Worm (Caenorhabditis elegans): ENCODE measurements around the gene npl-4.1.
A peak's percentile ranks its signal among the peaks of the same experiment; 100 is the strongest.

npl-4.1 gene

DNA sequence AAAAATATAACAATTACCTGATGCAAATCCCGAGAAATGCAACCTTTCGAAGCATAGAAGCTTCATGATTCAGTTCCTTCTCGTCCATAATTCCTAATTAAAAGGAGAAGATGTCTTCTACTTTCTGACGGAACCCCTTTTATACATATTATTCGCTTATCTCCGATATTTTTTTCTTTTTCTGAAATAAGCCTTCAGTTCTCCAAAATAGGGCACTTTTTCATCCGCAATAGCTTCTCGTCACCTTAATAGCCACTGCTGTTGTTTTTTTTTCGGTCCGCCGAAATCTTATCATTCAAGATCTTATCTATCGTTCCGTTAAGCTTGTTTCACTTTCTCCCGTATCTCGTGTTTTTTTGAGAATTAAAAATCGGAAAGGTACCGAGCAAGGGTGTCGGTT, 21.2 kb downstream of the npl-4.1 start, which contains the start of gene bli-2:
Gene bli-2, minus strand, starts transcription at position 101 of the 400 bp plus-strand sequence.
- TF ChIP-seq pha-4 (tag; optimal IDR thresholded peaks at IDR 0.05) (no peak), bed-3 (GFP tag; optimal IDR thresholded peaks at IDR 0.05) (no peak), elt-3 (tag; optimal IDR thresholded peaks at IDR 0.05) (no peak), unc-62 (GFP tag; optimal IDR thresholded peaks at IDR 0.05) (no peak), mab-5 (tag; optimal IDR thresholded peaks at IDR 0.05) (no peak), unc-120 (tag; optimal IDR thresholded peaks at IDR 0.05; ENCODE audit: poor library complexity, severe bottlenecking) (no peak), zip-8 (tag; optimal IDR thresholded peaks at IDR 0.05) (no peak), flh-1 (GFP tag; optimal IDR thresholded peaks at IDR 0.05) (no peak)

DNA sequence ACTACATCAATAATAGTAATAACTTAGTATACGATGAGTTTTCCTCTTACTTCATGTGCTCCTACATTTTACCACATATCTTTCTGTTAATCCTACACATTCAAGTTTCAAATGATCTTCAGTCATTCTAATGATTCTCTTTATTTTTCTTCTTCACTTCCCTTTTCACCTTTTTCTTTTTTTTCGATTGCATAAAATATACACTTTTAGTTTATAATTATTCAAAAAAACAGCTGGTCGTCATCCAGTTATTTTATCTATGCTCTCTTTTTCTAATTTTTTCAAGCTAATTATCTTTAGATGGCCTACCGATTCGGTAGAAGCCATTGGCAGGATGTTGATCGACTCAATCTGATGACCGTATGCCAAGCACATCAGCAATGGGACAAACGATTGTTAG, 23.1 kb downstream of the npl-4.1 start, which contains the start of gene F59E12.1:
Gene F59E12.1, plus strand, starts transcription at position 301 of the 400 bp plus-strand sequence.
- no peak for TF ChIP-seq zip-8 (tag; optimal IDR thresholded peaks at IDR 0.05)

DNA sequence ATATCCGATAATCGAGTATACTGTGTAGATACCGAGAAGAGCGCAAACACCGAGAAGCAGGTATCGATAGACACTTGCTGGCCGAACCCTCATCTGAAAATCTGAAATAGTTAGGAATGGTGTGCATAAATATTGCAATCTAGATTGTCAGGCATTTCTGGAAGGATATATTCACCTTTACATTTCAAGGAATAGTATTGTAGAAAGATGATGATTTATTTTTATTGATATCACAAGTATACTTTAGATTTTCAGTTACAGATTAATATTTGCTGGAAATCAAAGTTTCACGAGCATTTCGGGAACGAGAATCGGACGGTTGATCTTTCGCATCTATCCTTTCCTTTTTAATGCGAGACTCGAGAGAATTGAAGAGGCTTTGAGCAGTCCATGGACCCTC, 28.5 kb downstream of the npl-4.1 start, which contains the start of gene fut-3:
Gene fut-3, minus strand, starts transcription at position 101 of the 400 bp plus-strand sequence.
- TF ChIP-seq ham-2 (GFP tag; optimal IDR thresholded peaks at IDR 0.05) (no peak), M03D4.4 (tag; optimal IDR thresholded peaks at IDR 0.05) (no peak), mep-1 (tag; optimal IDR thresholded peaks at IDR 0.05) (no peak), ceh-39 (tag; optimal IDR thresholded peaks at IDR 0.05) (no peak), ztf-11 (tag; optimal IDR thresholded peaks at IDR 0.05) (no peak), sptf-1 (tag; optimal IDR thresholded peaks at IDR 0.05) (no peak)

DNA sequence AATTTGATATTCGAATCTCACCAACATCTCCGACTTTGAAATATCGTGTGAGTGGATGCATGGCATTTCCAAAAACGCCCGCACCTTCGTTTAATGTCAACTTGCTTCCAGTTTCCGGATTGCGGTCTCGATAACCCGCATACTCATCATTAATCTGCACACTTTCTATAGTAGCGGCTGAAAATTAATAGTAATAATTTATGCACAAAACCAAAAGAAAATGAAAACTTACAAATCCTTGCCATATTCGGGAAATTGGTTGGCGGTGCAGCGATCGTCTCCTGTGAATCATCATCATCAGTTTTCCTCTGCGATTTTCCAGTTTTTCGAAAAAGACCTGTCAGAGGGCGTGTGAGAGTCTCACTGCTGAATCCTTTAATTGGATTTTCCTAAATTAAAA, 29.0 kb downstream of the npl-4.1 start:
- TF ChIP-seq snpc-4 (tag; optimal IDR thresholded peaks at IDR 0.05) (no peak), elt-3 (tag; optimal IDR thresholded peaks at IDR 0.05) (no peak), unc-120 (tag; optimal IDR thresholded peaks at IDR 0.05; ENCODE audit: poor library complexity, severe bottlenecking) (no peak), sem-2 (GFP tag; optimal IDR thresholded peaks at IDR 0.05) (no peak), nhr-76 (tag; optimal IDR thresholded peaks at IDR 0.05) (no peak), nhr-2 (tag; optimal IDR thresholded peaks at IDR 0.05) (no peak), nhr-237 (tag; optimal IDR thresholded peaks at IDR 0.05) (no peak), blmp-1 (tag; optimal IDR thresholded peaks at IDR 0.05) (no peak), zip-8 (tag; optimal IDR thresholded peaks at IDR 0.05) (no peak), lsy-2 (tag; optimal IDR thresholded peaks at IDR 0.05) (no peak), nhr-12 (tag; optimal IDR thresholded peaks at IDR 0.05) (no peak), ham-2 (GFP tag; optimal IDR thresholded peaks at IDR 0.05) (no peak), lin-13 (tag; optimal IDR thresholded peaks at IDR 0.05) (no peak), hlh-1 (tag; optimal IDR thresholded peaks at IDR 0.05) (no peak), drap-1 (GFP tag; optimal IDR thresholded peaks at IDR 0.05) (no peak), ceh-43 (GFP tag; optimal IDR thresholded peaks at IDR 0.05) (no peak), ceh-83 (GFP tag; optimal IDR thresholded peaks at IDR 0.05) (no peak), ceh-39 (tag; optimal IDR thresholded peaks at IDR 0.05) (no peak), pha-4 (tag; optimal IDR thresholded peaks at IDR 0.05) (no peak)

DNA sequence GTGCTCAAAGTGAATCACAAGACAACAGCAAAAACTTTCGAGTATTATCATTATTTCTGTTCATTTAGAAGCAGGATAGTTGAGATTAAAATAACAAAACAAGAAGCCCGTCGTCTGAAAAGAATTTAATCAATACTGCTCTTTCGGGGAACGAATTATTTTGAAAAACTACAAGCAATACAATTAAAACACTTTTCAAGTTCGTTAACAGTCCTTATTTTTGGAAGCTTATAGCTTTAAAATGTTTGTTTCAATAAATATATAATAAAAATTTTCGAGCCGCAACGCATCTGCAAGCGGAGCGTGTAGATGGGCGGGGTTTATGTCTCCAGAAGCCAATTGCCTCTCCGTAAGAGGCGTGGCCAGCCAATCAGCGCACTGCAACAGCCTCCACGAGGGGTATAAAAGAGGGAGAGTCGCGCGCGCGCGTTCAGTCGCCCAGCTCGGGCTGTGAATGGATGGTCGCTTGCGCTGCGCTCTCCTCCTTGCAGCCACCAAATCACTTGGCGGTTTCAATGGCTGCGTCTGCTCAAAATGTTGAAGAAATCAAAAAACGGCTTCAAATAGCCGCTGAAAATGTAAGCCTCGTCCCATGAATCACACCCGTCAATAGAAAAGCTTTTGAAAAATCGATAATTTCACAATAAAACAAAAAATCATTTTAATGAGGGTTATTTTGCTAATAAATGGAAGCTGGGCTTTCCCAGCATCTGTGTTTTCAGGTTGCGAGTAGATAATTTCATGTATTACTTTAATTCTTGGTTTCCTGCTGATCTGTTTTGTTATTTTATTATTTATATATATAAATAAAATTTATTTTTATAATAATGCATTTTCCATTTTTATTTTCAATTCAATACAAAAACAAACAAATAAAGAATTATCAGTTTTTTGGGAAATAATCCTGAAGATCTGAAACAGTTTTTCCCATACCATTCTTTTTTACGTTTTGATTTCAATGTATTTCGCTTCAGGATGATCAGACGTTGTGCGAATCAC, 29.9 kb downstream of the npl-4.1 start, which contains the start of the genes ift-43 and mdt-26:
Gene ift-43, minus strand, starts transcription at position 51 of the 999 bp plus-strand sequence.
Gene mdt-26, plus strand, starts transcription at position 446 of the 999 bp plus-strand sequence.
- TF ChIP-seq ceh-43 (GFP tag; optimal IDR thresholded peaks at IDR 0.05) (no peak), nhr-76 (tag; optimal IDR thresholded peaks at IDR 0.05) (no peak), unc-62 (GFP tag; optimal IDR thresholded peaks at IDR 0.05) (peak; percentile 42), ztf-11 (tag; optimal IDR thresholded peaks at IDR 0.05) (peak; percentile 20), sem-2 (GFP tag; optimal IDR thresholded peaks at IDR 0.05) (no peak), zip-8 (tag; optimal IDR thresholded peaks at IDR 0.05) (no peak), ces-1 (GFP tag; optimal IDR thresholded peaks at IDR 0.05) (peak; percentile 36), cnd-1 (tag; optimal IDR thresholded peaks at IDR 0.05) (peak; percentile 80), flh-1 (GFP tag; optimal IDR thresholded peaks at IDR 0.05) (peak; percentile 32), lsy-2 (tag; optimal IDR thresholded peaks at IDR 0.05) (peak; percentile 86), lin-13 (tag; optimal IDR thresholded peaks at IDR 0.05) (peak; percentile 73), mab-5 (tag; optimal IDR thresholded peaks at IDR 0.05) (peak; percentile 48), unc-120 (tag; optimal IDR thresholded peaks at IDR 0.05; ENCODE audit: poor library complexity, severe bottlenecking) (peak; percentile 74), M03D4.4 (tag; optimal IDR thresholded peaks at IDR 0.05) (peak; percentile 67), mep-1 (tag; optimal IDR thresholded peaks at IDR 0.05) (peak; percentile 42), snpc-4 (tag; optimal IDR thresholded peaks at IDR 0.05) (no peak), elt-3 (tag; optimal IDR thresholded peaks at IDR 0.05) (no peak), elt-1 (tag; optimal IDR thresholded peaks at IDR 0.05; ENCODE audit: borderline replicate concordance, insufficient read depth) (no peak), drap-1 (GFP tag; optimal IDR thresholded peaks at IDR 0.05) (peak; percentile 70), mls-2 (tag; optimal IDR thresholded peaks at IDR 0.05) (peak; percentile 40), hlh-1 (tag; optimal IDR thresholded peaks at IDR 0.05) (peak; percentile 55), pha-4 (tag; optimal IDR thresholded peaks at IDR 0.05) (peak; percentile 53), ham-2 (GFP tag; optimal IDR thresholded peaks at IDR 0.05) (peak; percentile 78), sptf-1 (tag; optimal IDR thresholded peaks at IDR 0.05) (peak; percentile 85)
